Worm (Caenorhabditis elegans): ENCODE measurements around the gene F14D7.8.

Gene F14D7.8

DNA sequence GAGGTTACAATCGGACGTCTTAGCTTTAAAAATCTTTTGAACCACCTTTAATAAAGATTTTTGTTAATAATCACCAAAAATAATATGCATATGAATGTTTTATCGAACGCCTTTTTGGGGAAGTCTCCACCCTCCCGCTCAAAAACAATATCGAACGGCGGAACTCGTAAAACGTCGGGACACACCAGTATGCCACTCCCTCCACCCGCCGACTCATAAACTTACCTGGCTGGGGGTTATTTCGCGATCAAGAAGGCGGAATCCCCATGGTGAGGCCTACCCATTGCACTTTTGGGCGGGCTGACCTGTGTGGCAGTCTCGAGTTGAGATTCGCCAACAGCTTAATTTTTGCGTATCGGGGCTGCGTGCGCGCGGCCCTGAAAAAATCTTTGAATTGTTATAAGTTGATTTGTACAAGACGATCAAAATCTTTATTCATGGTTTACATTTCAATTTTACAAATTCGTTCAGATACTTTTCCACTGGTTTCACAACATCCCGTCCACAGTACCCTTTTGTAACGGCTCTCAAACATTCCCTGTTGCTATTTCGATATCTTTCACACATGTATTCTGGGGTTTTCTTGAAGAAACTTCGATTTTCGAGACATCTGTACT lies 45.2 kb downstream of the F14D7.8 start:
- TF ChIP-seq ref-2 (tag; optimal IDR thresholded peaks at IDR 0.05) (no peak), unc-42 (tag; optimal IDR thresholded peaks at IDR 0.05) (no peak), unc-3 (GFP tag; conservative IDR thresholded peaks at IDR 0.05) (no peak), unc-3 (tag; optimal IDR thresholded peaks at IDR 0.05) (no peak), tbx-2 (tag; optimal IDR thresholded peaks at IDR 0.05) (no peak), Y22D7AL.16 (tag; optimal IDR thresholded peaks at IDR 0.05) (no peak), ceh-2 (tag; optimal IDR thresholded peaks at IDR 0.05) (no peak), ceh-6 (GFP tag; optimal IDR thresholded peaks at IDR 0.05) (no peak), sdc-2 (tag; optimal IDR thresholded peaks at IDR 0.05) (no peak), nhr-232 (tag; optimal IDR thresholded peaks at IDR 0.05) (no peak), ceh-22 (tag; optimal IDR thresholded peaks at IDR 0.05) (no peak), ceh-30 (tag; optimal IDR thresholded peaks at IDR 0.05) (no peak), K02D7.2 (tag; optimal IDR thresholded peaks at IDR 0.05) (no peak), nhr-11 (tag; optimal IDR thresholded peaks at IDR 0.05) (no peak), eyg-1 (tag; optimal IDR thresholded peaks at IDR 0.05) (no peak)
